Fruit fly (Drosophila melanogaster): ENCODE data around the gene CG14710.

Gene CG14710

DNA sequence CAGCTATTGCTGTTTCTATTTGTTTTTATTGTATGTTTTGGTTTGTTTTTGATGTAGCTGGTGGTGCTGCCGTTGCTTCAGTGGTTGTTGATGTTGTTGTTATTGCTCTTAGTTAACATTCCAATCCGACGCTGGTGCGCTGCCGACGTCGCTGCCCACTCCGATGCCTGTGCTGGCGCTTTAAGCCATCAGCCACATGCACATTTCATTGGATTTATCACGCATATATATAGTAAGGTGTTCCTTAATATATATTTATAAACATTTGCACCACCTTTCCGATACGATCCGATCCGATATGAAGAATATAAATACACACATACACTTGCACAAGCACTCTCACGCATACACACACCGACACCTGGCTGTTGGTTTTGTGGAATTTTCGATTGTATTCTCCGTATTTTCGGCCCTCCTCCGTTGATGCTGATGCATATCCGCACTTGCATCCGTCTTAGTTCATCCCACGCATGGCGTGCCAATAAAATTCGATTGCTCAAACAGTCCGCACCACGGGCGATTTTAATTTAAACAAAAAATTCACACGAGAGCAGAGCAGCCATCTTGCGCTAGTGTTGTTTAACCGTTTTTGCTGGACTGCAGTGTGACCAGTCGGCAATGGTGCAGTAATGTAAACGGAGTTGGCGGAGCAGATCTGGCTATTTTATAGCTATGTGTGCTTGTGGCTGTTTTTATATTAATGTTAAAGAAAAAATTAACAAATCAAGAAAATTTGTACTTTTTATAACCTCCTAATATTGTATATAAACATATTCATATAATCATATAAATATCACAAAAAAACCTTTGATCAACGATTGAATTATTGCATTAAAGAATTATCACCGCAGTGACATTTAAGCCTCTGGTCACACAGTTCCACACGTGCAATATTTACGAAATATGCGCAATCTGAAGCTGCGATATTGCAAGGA, 30.5 kb downstream of the CG14710 start, which contains the start of the genes Csk and Elp1 (continued):
- TF ChIP-seq CG34224 (GFP tag; IDR thresholded peaks at IDR 0.05; ENCODE audit: partially characterized antibody) (no peak), yki (optimal IDR thresholded peaks at IDR 0.05) (no peak), pita (GFP tag; optimal IDR thresholded peaks at IDR 0.05) (no peak), hkb (optimal IDR thresholded peaks at IDR 0.05) (peak; percentile 64), hkb (GFP tag; IDR thresholded peaks at IDR 0.05) (no peak), ATbp (GFP tag; optimal IDR thresholded peaks at IDR 0.05) (no peak), exex (tag; optimal IDR thresholded peaks at IDR 0.05) (peak; percentile 16), Gsc (GFP tag; IDR thresholded peaks at IDR 0.05) (no peak), danr (GFP tag; IDR thresholded peaks at IDR 0.05) (no peak), dimm (GFP tag; IDR thresholded peaks at IDR 0.05) (no peak), CG15479 (GFP tag; optimal IDR thresholded peaks at IDR 0.05) (peak; percentile 84), CG1647 (GFP tag; optimal IDR thresholded peaks at IDR 0.05) (peak; percentile 36), CG6813 (GFP tag; optimal IDR thresholded peaks at IDR 0.05) (no peak), Sin3A (optimal IDR thresholded peaks at IDR 0.05) (peak; percentile 82), CG17829 (tag; optimal IDR thresholded peaks at IDR 0.05) (peak; percentile 73), CG17328 (GFP tag; IDR thresholded peaks at IDR 0.05) (no peak), CG13775 (GFP tag; optimal IDR thresholded peaks at IDR 0.05) (peak; percentile 68), CG15011 (GFP tag; optimal IDR thresholded peaks at IDR 0.05) (peak; percentile 26), dati (GFP tag; IDR thresholded peaks at IDR 0.05) (no peak), Nf-YB (GFP tag; optimal IDR thresholded peaks at IDR 0.05) (peak; percentile 22), CG1602 (GFP tag; optimal IDR thresholded peaks at IDR 0.05) (peak; percentile 51), CTCF (GFP tag; optimal IDR thresholded peaks at IDR 0.05) (no peak), ase (GFP tag; IDR thresholded peaks at IDR 0.05) (0 out of 3 replicates have a peak, but pooled peaks have one; percentile 31), sqz (GFP tag; optimal IDR thresholded peaks at IDR 0.05) (peak; percentile 20), jumu (GFP tag; optimal IDR thresholded peaks at IDR 0.05) (no peak), croc (GFP tag; conservative IDR thresholded peaks at IDR 0.05) (0 out of 3 replicates have a peak, but pooled peaks have one; percentile 29), wek (GFP tag; optimal IDR thresholded peaks at IDR 0.05) (no peak), Nf-YC (tag; optimal IDR thresholded peaks at IDR 0.05) (peak; percentile 65), CG4360 (GFP tag; IDR thresholded peaks at IDR 0.05) (peak; percentile 80), CG30431 (GFP tag; optimal IDR thresholded peaks at IDR 0.05) (peak; percentile 26), CG9797 (GFP tag; optimal IDR thresholded peaks at IDR 0.05) (peak; percentile 96), ro (GFP tag; IDR thresholded peaks at IDR 0.05) (no peak), Jarid2 (GFP tag; optimal IDR thresholded peaks at IDR 0.05) (peak; percentile 30), tll (GFP tag; optimal IDR thresholded peaks at IDR 0.05) (no peak), CG8359 (GFP tag; optimal IDR thresholded peaks at IDR 0.05; ENCODE audit: borderline replicate concordance) (no peak), Neu2 (GFP tag; optimal IDR thresholded peaks at IDR 0.05; ENCODE audit: borderline replicate concordance) (no peak), CG14014 (GFP tag; IDR thresholded peaks at IDR 0.05) (peak; percentile 46; the same call in 1 of the 2 replicates), CG31388 (GFP tag; optimal IDR thresholded peaks at IDR 0.05) (peak; percentile 12), al (GFP tag; IDR thresholded peaks at IDR 0.05) (0 out of 2 replicates have a peak, but pooled peaks have one; percentile 10), disco-r (GFP tag; optimal IDR thresholded peaks at IDR 0.05) (no peak), Fer2 (tag; optimal IDR thresholded peaks at IDR 0.05) (peak; percentile 33), HLH54F (GFP tag; optimal IDR thresholded peaks at IDR 0.05) (peak; percentile 41), sob (GFP tag; IDR thresholded peaks at IDR 0.05) (peak; percentile 47; the same call in 1 of the 2 replicates), Vsx1 (GFP tag; optimal IDR thresholded peaks at IDR 0.05) (peak; percentile 20), Rx (GFP tag; IDR thresholded peaks at IDR 0.05) (no peak), Fer1 (GFP tag; optimal IDR thresholded peaks at IDR 0.05) (peak; percentile 60), hth (optimal IDR thresholded peaks at IDR 0.05) (no peak), CG12391 (tag; optimal IDR thresholded peaks at IDR 0.05) (peak; percentile 72), en (GFP tag; optimal IDR thresholded peaks at IDR 0.05) (no peak), dmrt99B (tag; optimal IDR thresholded peaks at IDR 0.05) (peak; percentile 42)
